Worm (Caenorhabditis elegans): ENCODE results near the gene asna-1.

asna-1 gene

DNA sequence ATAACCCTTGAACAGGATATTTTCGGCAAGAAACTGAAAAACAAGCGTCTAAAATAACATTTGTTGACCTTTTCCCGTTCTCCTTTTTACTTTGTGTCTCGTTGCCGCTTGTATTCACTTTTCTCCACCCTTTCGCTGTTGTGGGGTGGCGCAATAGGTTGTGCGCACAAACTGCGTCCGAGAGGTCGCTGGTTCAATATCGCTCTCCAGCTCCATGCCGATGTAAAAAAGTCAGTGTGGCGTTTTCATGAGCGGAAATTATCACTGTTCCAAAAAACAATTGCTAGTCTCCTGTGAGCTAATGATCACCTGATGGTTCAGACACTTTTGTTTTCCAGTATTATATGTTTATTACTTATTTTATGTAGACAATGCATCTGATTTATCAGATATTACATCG lies 42.7 kb downstream of the asna-1 start (continued):
- TF ChIP-seq snpc-4 (GFP tag; optimal IDR thresholded peaks at IDR 0.05) (peak; percentile 47), snpc-4 (tag; optimal IDR thresholded peaks at IDR 0.05) (peak in 3 of 4 experiments; percentile 65 to 80 (median 66)), pbrm-1 (GFP tag; IDR thresholded peaks at IDR 0.05) (peak; percentile 76; the same call in 1 of the 2 replicates), attf-5 (GFP tag; optimal IDR thresholded peaks at IDR 0.05) (peak; percentile 81), egrh-3 (GFP tag; IDR thresholded peaks at IDR 0.05) (no peak; the same call in 1 of the 2 replicates), ceh-79 (tag; optimal IDR thresholded peaks at IDR 0.05) (no peak), die-1 (tag; optimal IDR thresholded peaks at IDR 0.05) (peak; percentile 92), let-607 (tag; optimal IDR thresholded peaks at IDR 0.05) (peak; percentile 45 to 65), sptf-2 (GFP tag; optimal IDR thresholded peaks at IDR 0.05) (peak; percentile 78), ceh-91 (GFP tag; IDR thresholded peaks at IDR 0.05) (peak; percentile 64), chd-7 (tag; optimal IDR thresholded peaks at IDR 0.05) (no peak), ceh-27 (GFP tag; optimal IDR thresholded peaks at IDR 0.05) (peak; percentile 77), C06A6.2 (GFP tag; conservative IDR thresholded peaks at IDR 0.05) (no peak), mes-4 (tag; optimal IDR thresholded peaks at IDR 0.05) (peak; percentile 38), sdz-38 (tag; optimal IDR thresholded peaks at IDR 0.05) (no peak), madf-10 (tag; optimal IDR thresholded peaks at IDR 0.05) (peak; percentile 81), aptf-2 (GFP tag; conservative IDR thresholded peaks at IDR 0.05) (0 out of 2 replicates have a peak, but pooled peaks have one; percentile 32), attf-3 (GFP tag; conservative IDR thresholded peaks at IDR 0.05) (no peak), dox-1 (GFP tag; IDR thresholded peaks at IDR 0.05) (no peak), F33H1.4 (GFP tag; IDR thresholded peaks at IDR 0.05) (peak; percentile 61; the same call in 1 of the 2 replicates), nhr-80 (tag; optimal IDR thresholded peaks at IDR 0.05) (no peak), C17E4.6 (GFP tag; IDR thresholded peaks at IDR 0.05) (0 out of 2 replicates have a peak, but pooled peaks have one; percentile 23), Y53F4B.3 (GFP tag; IDR thresholded peaks at IDR 0.05) (no peak; the same call in 1 of the 2 replicates), lin-40 (tag; optimal IDR thresholded peaks at IDR 0.05) (peak; percentile 79), Y53G8AR.9 (GFP tag; conservative IDR thresholded peaks at IDR 0.05) (no peak; the same call in 1 of the 2 replicates), F23B12.7 (tag; optimal IDR thresholded peaks at IDR 0.05; ENCODE audit: insufficient read depth) (peak; percentile 65), ama-1 (optimal IDR thresholded peaks at IDR 0.05) (no peak), ama-1 (GFP tag; optimal IDR thresholded peaks at IDR 0.05) (peak; percentile 58 to 64), ztf-3 (GFP tag; optimal IDR thresholded peaks at IDR 0.05) (peak; percentile 21), F55B11.4 (tag; optimal IDR thresholded peaks at IDR 0.05; ENCODE audit: borderline replicate concordance, insufficient read depth) (no peak), hrde-1 (tag; optimal IDR thresholded peaks at IDR 0.05; ENCODE audit: borderline replicate concordance) (peak; percentile 66), F10E7.11 (tag; optimal IDR thresholded peaks at IDR 0.05) (peak; percentile 24), ccch-3 (GFP tag; optimal IDR thresholded peaks at IDR 0.05) (no peak), tlf-1 (GFP tag; optimal IDR thresholded peaks at IDR 0.05) (peak; percentile 35), ekl-4 (GFP tag; IDR thresholded peaks at IDR 0.05) (peak; percentile 76; the same call in 1 of the 2 replicates), lir-1 (GFP tag; conservative IDR thresholded peaks at IDR 0.05) (0 out of 2 replicates have a peak, but pooled peaks have one; percentile 58), tbx-9 (tag; optimal IDR thresholded peaks at IDR 0.05; ENCODE audit: borderline replicate concordance) (no peak), hsf-1 (GFP tag; IDR thresholded peaks at IDR 0.05) (no peak), hlh-12 (tag; optimal IDR thresholded peaks at IDR 0.05) (no peak), gei-17 (GFP tag; optimal IDR thresholded peaks at IDR 0.05) (no peak), rcor-1 (GFP tag; IDR thresholded peaks at IDR 0.05) (peak; percentile 67; the same call in 1 of the 2 replicates), somi-1 (GFP tag; optimal IDR thresholded peaks at IDR 0.05) (peak; percentile 54), ztf-6 (GFP tag; IDR thresholded peaks at IDR 0.05) (no peak; the same call in 1 of the 2 replicates), B0336.3 (GFP tag; IDR thresholded peaks at IDR 0.05) (no peak), Y95B8A.8 (GFP tag; IDR thresholded peaks at IDR 0.05) (0 out of 2 replicates have a peak, but pooled peaks have one; percentile 55), cebp-2 (GFP tag; IDR thresholded peaks at IDR 0.05) (no peak), sea-2 (GFP tag; IDR thresholded peaks at IDR 0.05) (no peak), hmg-1.2 (GFP tag; IDR thresholded peaks at IDR 0.05) (peak; percentile 70), dpff-1 (tag; optimal IDR thresholded peaks at IDR 0.05) (no peak)
